Fruit fly (Drosophila melanogaster): ENCODE measurements around the gene CG34026.

dm6 chrX:9577338-9577644 lies 43.7 kb downstream of the CG34026 start:
- TF ChIP-seq bab1 (GFP tag; optimal IDR thresholded peaks at IDR 0.05) (no peak), kay (GFP tag; ENCODE audit: borderline replicate concordance) (no peak), tj (GFP tag; optimal IDR thresholded peaks at IDR 0.05) (peak; percentile 13)
